Worm (Caenorhabditis elegans): Measurements from ENCODE around the gene R02F2.10.

R02F2.10 gene

DNA sequence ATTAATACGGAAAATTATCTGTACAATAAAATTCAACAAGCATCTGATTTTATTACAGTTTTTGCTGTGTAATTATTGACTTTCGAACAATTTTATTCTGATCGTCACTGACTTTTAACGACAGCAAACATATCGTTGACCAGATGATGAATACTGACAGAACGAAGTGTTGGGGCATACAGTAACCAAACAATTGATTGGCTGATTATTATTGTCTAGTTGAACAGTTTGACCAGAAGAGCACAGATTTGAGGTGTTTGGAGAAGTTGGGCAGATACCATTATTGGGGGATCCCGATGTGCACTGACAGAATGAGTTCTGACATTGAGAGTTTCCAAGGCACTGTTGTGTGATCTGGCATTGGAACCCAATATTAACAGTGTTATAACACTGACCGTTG, 28.8 kb downstream of the R02F2.10 start (continued):
- TF ChIP-seq ceh-20 (GFP tag; IDR thresholded peaks at IDR 0.05): no peak

DNA sequence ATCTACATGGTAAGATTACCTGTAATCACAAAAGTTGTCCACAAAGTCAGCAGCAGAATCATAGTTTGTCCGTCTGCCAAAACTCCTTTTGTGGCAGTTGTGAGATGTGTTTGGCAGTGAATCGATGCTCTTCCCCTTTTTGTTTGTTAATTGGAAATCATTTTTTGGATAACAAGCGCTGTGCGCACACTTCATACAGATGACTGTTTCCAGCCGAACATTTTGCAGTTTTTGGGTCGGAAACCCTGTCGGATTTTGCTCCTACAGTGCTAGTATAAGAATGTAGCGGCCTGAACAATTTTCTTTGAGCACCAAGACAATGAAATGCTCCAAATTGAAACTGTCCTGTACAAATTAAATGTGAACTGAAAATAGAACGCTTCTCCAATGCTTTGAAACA, 30.6 kb downstream of the R02F2.10 start, which contains the start of gene D1044.7:
Gene D1044.7, minus strand, starts transcription at position 101 of the 400 bp plus-strand sequence.
- no peak for TF ChIP-seq mxl-2 (GFP tag; conservative IDR thresholded peaks at IDR 0.05)
- TF ChIP-seq ZK546.5 (tag; optimal IDR thresholded peaks at IDR 0.05): no peak
- TF ChIP-seq Y48G9A.11 (GFP tag; IDR thresholded peaks at IDR 0.05): no peak
- TF ChIP-seq skn-1 (tag; optimal IDR thresholded peaks at IDR 0.05): no peak
- TF ChIP-seq snpc-1.2 (GFP tag; IDR thresholded peaks at IDR 0.05): no peak
- TF ChIP-seq nhr-102 (tag; optimal IDR thresholded peaks at IDR 0.05): no peak
- TF ChIP-seq unc-62 (GFP tag; optimal IDR thresholded peaks at IDR 0.05 in 1 of 2): peak in 1 of 2 experiments; percentile 63
- no peak for TF ChIP-seq unc-62 (tag; optimal IDR thresholded peaks at IDR 0.05)
- no peak for TF ChIP-seq dmd-6 (GFP tag; IDR thresholded peaks at IDR 0.05)
- TF ChIP-seq lin-38 (GFP tag; IDR thresholded peaks at IDR 0.05): no peak

DNA sequence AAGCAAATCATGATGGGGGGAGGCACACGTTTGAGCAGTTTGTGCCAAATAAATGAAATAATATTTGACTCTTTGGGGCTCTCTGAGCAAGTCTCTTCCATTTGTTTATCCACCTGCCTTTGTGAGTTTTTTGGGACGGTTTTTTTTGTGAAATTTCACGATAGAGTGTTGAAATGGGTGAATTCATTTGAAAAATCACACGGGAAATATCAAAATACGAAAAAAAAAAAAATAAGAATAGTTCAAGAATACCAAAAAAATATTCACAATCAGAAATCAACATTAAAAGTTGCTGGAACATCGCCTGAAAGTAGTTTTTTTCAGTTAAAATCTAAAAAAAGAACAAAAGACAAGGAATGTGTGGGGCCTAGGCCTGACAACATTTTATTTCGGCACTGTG, 34.4 kb downstream of the R02F2.10 start, which contains the start of gene pqn-25:
Gene pqn-25, minus strand, starts transcription at position 101 of the 400 bp plus-strand sequence.
- TF ChIP-seq vab-7 (GFP tag; IDR thresholded peaks at IDR 0.05) (no peak), jun-1 (tag; optimal IDR thresholded peaks at IDR 0.05) (no peak), nhr-11 (tag; optimal IDR thresholded peaks at IDR 0.05) (no peak), lir-3 (tag; optimal IDR thresholded peaks at IDR 0.05) (no peak), lin-39 (tag; optimal IDR thresholded peaks at IDR 0.05) (no peak), sdz-12 (GFP tag; optimal IDR thresholded peaks at IDR 0.05) (no peak), set-16 (GFP tag; IDR thresholded peaks at IDR 0.05) (no peak), spr-1 (tag; optimal IDR thresholded peaks at IDR 0.05) (no peak)

DNA sequence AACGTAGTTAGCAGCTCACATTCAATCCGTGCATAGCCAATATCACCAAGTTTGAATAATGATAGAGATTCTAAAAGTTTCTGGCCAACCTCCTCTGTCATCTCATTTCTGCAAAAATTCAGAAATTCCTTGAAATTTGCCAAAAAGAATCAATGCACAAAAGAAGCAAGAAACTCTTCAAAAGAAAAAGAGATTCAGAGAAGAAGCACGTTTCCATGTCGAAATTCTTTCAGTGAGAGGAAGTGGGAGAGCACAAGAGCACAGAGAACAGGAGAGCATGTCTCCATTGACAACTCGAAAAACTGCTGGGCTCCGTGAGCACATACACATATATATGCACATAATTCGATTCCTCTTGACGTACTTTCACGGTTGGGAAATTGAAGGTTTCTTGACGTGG, 39.3 kb downstream of the R02F2.10 start, which contains the start of gene nekl-4:
Gene nekl-4, minus strand, starts transcription at position 101 of the 400 bp plus-strand sequence.
- TF ChIP-seq hlh-30 (tag; optimal IDR thresholded peaks at IDR 0.05; ENCODE audit: insufficient read depth): no peak
- no peak for TF ChIP-seq tag-97 (GFP tag; IDR thresholded peaks at IDR 0.05)
- TF ChIP-seq aha-1 (tag): peak; percentile 50

DNA sequence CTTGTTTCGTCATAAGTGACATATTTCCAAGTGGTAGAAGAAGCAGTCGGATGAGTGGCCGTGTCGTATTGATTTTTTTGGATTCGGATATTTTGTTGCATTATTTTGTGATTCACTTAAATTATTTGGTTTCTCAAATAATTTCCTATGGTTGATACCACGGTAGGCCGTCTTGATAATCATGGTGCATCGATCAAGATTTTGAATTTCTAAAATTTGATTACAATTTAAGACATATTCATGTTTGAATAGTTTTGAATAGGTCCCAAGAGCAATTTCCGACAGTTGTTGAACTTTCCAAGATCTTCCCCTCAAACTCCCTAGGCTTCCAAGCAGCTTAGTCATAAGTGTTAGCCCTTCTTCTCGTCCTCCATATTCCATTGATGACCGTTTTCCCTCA, 43.8 kb downstream of the R02F2.10 start, which contains the start of gene D1044.4:
Gene D1044.4, minus strand, starts transcription at position 101 of the 400 bp plus-strand sequence.
- TF ChIP-seq egl-43 (GFP tag; IDR thresholded peaks at IDR 0.05): no peak
- TF ChIP-seq egl-27 (tag; optimal IDR thresholded peaks at IDR 0.05): no peak
- TF ChIP-seq daf-19 (GFP tag; conservative IDR thresholded peaks at IDR 0.05): no peak
- TF ChIP-seq spr-3 (GFP tag; optimal IDR thresholded peaks at IDR 0.05): no peak
- TF ChIP-seq lin-29 (GFP tag; IDR thresholded peaks at IDR 0.05): no peak
- no peak for TF ChIP-seq nhr-41 (GFP tag; IDR thresholded peaks at IDR 0.05)
- no peak for TF ChIP-seq cey-2 (tag; optimal IDR thresholded peaks at IDR 0.05; ENCODE audit: borderline replicate concordance, insufficient read depth)
- TF ChIP-seq nhr-42 (GFP tag; IDR thresholded peaks at IDR 0.05): no peak
- TF ChIP-seq daf-12 (tag; optimal IDR thresholded peaks at IDR 0.05): no peak
- no peak for TF ChIP-seq zfp-3 (GFP tag; conservative IDR thresholded peaks at IDR 0.05)
- TF ChIP-seq ctbp-1 (GFP tag; IDR thresholded peaks at IDR 0.05): no peak
- no peak for TF ChIP-seq T26A8.4 (GFP tag; IDR thresholded peaks at IDR 0.05)
- no peak for TF ChIP-seq zip-11 (GFP tag; IDR thresholded peaks at IDR 0.05)
- TF ChIP-seq F49E8.2 (tag; optimal IDR thresholded peaks at IDR 0.05; ENCODE audit: borderline replicate concordance): no peak
- no peak for TF ChIP-seq ZK546.5 (tag; optimal IDR thresholded peaks at IDR 0.05)
- TF ChIP-seq daf-16 (GFP tag; optimal IDR thresholded peaks at IDR 0.05): no peak
- TF ChIP-seq daf-16 (tag; optimal IDR thresholded peaks at IDR 0.05): no peak
- no peak for TF ChIP-seq daf-8 (GFP tag; IDR thresholded peaks at IDR 0.05)
- TF ChIP-seq hmg-1.1 (GFP tag; IDR thresholded peaks at IDR 0.05): no peak
- TF ChIP-seq T20F7.1 (GFP tag; optimal IDR thresholded peaks at IDR 0.05): no peak
